Fruit fly (Drosophila melanogaster): ENCODE results near the gene Bcs1.

Bcs1 gene

DNA sequence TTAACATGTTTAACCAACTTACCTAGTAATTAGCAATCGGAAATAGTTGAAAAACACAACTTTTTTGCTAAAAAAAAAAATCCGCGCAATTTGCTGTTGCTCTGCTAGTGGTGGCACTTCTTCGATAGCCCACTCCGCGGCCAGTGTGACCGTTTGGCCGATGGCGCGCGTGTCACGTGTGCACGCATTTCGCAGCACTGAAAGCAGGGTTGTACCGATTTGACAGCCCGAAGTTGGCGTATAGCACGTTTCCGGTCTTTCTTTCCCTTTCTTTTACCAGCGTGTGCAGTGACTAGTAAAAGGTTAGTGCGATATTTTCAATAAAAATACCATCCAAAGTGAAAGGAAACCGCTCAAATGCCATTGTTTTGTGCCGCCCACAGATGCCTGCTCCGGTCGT is 21.6 kb upstream of the Bcs1 start, which contains the start of the genes Ripalpha and RpL7:
Ripalpha (minus strand) TSS at position 128 of the 400 bp plus-strand sequence.
RpL7 (plus strand) TSS at position 158 of the 400 bp plus-strand sequence.
- TF ChIP-seq net (GFP tag; optimal IDR thresholded peaks at IDR 0.05) (peak; percentile 93), fd59A (GFP tag; optimal IDR thresholded peaks at IDR 0.05) (peak; percentile 75), Smox (GFP tag; optimal IDR thresholded peaks at IDR 0.05) (peak; percentile 90), CG15336 (GFP tag; IDR thresholded peaks at IDR 0.05) (peak; percentile 68; the same call in 1 of the 2 replicates), CG6792 (GFP tag; optimal IDR thresholded peaks at IDR 0.05) (peak; percentile 91), Lpt (GFP tag; optimal IDR thresholded peaks at IDR 0.05) (peak; percentile 78), salr (GFP tag; optimal IDR thresholded peaks at IDR 0.05) (peak; percentile 59 to 95), CG1621 (tag; optimal IDR thresholded peaks at IDR 0.05) (peak; percentile 97), Eip93F (GFP tag; optimal IDR thresholded peaks at IDR 0.05) (no peak), CG6163 (GFP tag; IDR thresholded peaks at IDR 0.05) (peak; percentile 96), CG11294 (GFP tag; IDR thresholded peaks at IDR 0.05) (no peak; the same call in 1 of the 2 replicates), vri (GFP tag; optimal IDR thresholded peaks at IDR 0.05) (peak; percentile 98), spab (GFP tag; optimal IDR thresholded peaks at IDR 0.05) (no peak), Hr39 (GFP tag; optimal IDR thresholded peaks at IDR 0.05) (peak; percentile 93), topi (GFP tag; optimal IDR thresholded peaks at IDR 0.05) (peak; percentile 95), Eip78C (GFP tag) (peak; percentile 95), CG6808 (GFP tag; optimal IDR thresholded peaks at IDR 0.05) (peak; percentile 80), CG34406 (GFP tag; optimal IDR thresholded peaks at IDR 0.05) (peak; percentile 92), CG6854 (GFP tag; optimal IDR thresholded peaks at IDR 0.05) (peak; percentile 93), CG7368 (GFP tag; optimal IDR thresholded peaks at IDR 0.05) (peak; percentile 93), Ets96B (tag; optimal IDR thresholded peaks at IDR 0.05) (peak; percentile 57), CG32006 (GFP tag; optimal IDR thresholded peaks at IDR 0.05) (no peak), cyc (GFP tag; optimal IDR thresholded peaks at IDR 0.05) (peak; percentile 96), Hr38 (GFP tag; optimal IDR thresholded peaks at IDR 0.05) (no peak), CG8632 (GFP tag; optimal IDR thresholded peaks at IDR 0.05) (peak; percentile 83), Ets21C (GFP tag; optimal IDR thresholded peaks at IDR 0.05) (peak; percentile 84), CG11762 (GFP tag; optimal IDR thresholded peaks at IDR 0.05; ENCODE audit: insufficient read depth) (peak; percentile 86), CG3919 (GFP tag; optimal IDR thresholded peaks at IDR 0.05) (peak; percentile 98), Gug (GFP tag; IDR thresholded peaks at IDR 0.05) (peak; percentile 69), CG31627 (GFP tag; optimal IDR thresholded peaks at IDR 0.05) (peak; percentile 96), esn (GFP tag; optimal IDR thresholded peaks at IDR 0.05) (peak; percentile 97), lz (GFP tag; optimal IDR thresholded peaks at IDR 0.05) (peak; percentile 97), CG9139 (GFP tag; optimal IDR thresholded peaks at IDR 0.05) (peak; percentile 91), CG8119 (GFP tag; IDR thresholded peaks at IDR 0.05) (peak; percentile 60; the same call in 1 of the 3 replicates), dac (GFP tag; optimal IDR thresholded peaks at IDR 0.05) (peak; percentile 92), OdsH (GFP tag; optimal IDR thresholded peaks at IDR 0.05) (peak; percentile 96), CG4318 (GFP tag; optimal IDR thresholded peaks at IDR 0.05) (no peak), CG8319 (GFP tag; optimal IDR thresholded peaks at IDR 0.05) (peak; percentile 87), Sox102F (GFP tag; optimal IDR thresholded peaks at IDR 0.05) (peak; percentile 94), Eip75B (GFP tag; optimal IDR thresholded peaks at IDR 0.05) (peak; percentile 86), achi (GFP tag; optimal IDR thresholded peaks at IDR 0.05) (peak; percentile 100), CG16779 (tag; optimal IDR thresholded peaks at IDR 0.05) (no peak), pdm3 (GFP tag; optimal IDR thresholded peaks at IDR 0.05) (peak; percentile 92), CG10631 (GFP tag; optimal IDR thresholded peaks at IDR 0.05) (peak; percentile 86), svp (GFP tag) (peak; percentile 92), Sox15 (GFP tag; optimal IDR thresholded peaks at IDR 0.05) (peak; percentile 82), Hr4 (GFP tag; optimal IDR thresholded peaks at IDR 0.05) (peak; percentile 76), Met (GFP tag; optimal IDR thresholded peaks at IDR 0.05) (peak; percentile 93), fd85E (GFP tag; optimal IDR thresholded peaks at IDR 0.05) (peak; percentile 91), eg (GFP tag; IDR thresholded peaks at IDR 0.05) (peak; percentile 96; the same call in 2 of the 3 replicates), dsx (GFP tag; optimal IDR thresholded peaks at IDR 0.05; ENCODE audit: poor library complexity, severe bottlenecking) (no peak), ss (GFP tag; optimal IDR thresholded peaks at IDR 0.05) (peak; percentile 81 to 94)
